Fruit fly (Drosophila melanogaster) whole organism, prepupa: ENCODE measurements around the gene CG11560.

Source experiments
- Blimp-1 ChIP-seq: fragments of 200-800 bp; sonication (Bioruptor generic); optimal IDR thresholded peaks from 3 replicates; lab custom pipeline; 2017; ENCODE audit warnings: missing biosample characterization, missing genetic modification characterization, mild to moderate bottlenecking, moderate library complexity, missing genetic modification reagents
- CG10631 ChIP-seq: fragments of 200-800 bp; sonication (Bioruptor generic); optimal IDR thresholded peaks from 2 replicates; lab custom pipeline; 2016; ENCODE audit warnings: missing biosample characterization, missing genetic modification characterization
- CG10669 ChIP-seq: fragments of 200-800 bp; sonication (Bioruptor generic); optimal IDR thresholded peaks from 3 replicates; lab custom pipeline; 2018; ENCODE audit warnings: missing biosample characterization, mild to moderate bottlenecking, missing genetic modification characterization, moderate library complexity
- CG11294 ChIP-seq: fragments of 200-800 bp; sonication (Bioruptor generic); IDR thresholded peaks from 2 replicates; pipeline ENCODE4 v1.3.6; 2022; ENCODE audit warnings: missing biosample characterization, missing genetic modification characterization
- CG11762 ChIP-seq: fragments of 200-800 bp; sonication (Bioruptor generic); optimal IDR thresholded peaks from 3 replicates; lab custom pipeline; 2016; ENCODE audit warnings: missing biosample characterization, missing genetic modification characterization; ENCODE audit not compliant: insufficient read depth
- CG11902 ChIP-seq: fragments of 200-800 bp; sonication (Bioruptor generic); optimal IDR thresholded peaks from 3 replicates; lab custom pipeline; 2016; ENCODE audit warnings: missing biosample characterization, missing genetic modification characterization
- CG1621 ChIP-seq: fragments of 200-800 bp; sonication (Bioruptor generic); optimal IDR thresholded peaks from 3 replicates; lab custom pipeline; 2018; ENCODE audit warnings: missing biosample characterization, mild to moderate bottlenecking, missing genetic modification characterization
- CG16779 ChIP-seq: fragments of 200-800 bp; sonication (Bioruptor generic); optimal IDR thresholded peaks from 3 replicates; lab custom pipeline; 2017; ENCODE audit warnings: missing biosample characterization, mild to moderate bottlenecking, missing genetic modification characterization
- CG32006 ChIP-seq: fragments of 200-800 bp; sonication (Bioruptor generic); optimal IDR thresholded peaks from 3 replicates; lab custom pipeline; 2017; ENCODE audit warnings: missing biosample characterization, mild to moderate bottlenecking, missing genetic modification characterization
- CG34406 ChIP-seq: fragments of 200-800 bp; sonication (Bioruptor generic); optimal IDR thresholded peaks from 3 replicates; lab custom pipeline; 2016; ENCODE audit warnings: missing biosample characterization, missing genetic modification characterization
- CG3919 ChIP-seq: fragments of 200-800 bp; sonication (Bioruptor generic); optimal IDR thresholded peaks from 3 replicates; lab custom pipeline; 2016; ENCODE audit warnings: missing biosample characterization, missing genetic modification characterization
- CG4318 ChIP-seq: fragments of 200-800 bp; sonication (Bioruptor generic); optimal IDR thresholded peaks from 3 replicates; lab custom pipeline; 2017; ENCODE audit warnings: missing biosample characterization, mild to moderate bottlenecking, missing genetic modification characterization
- CG6163 ChIP-seq: fragments of 200-800 bp; sonication (Bioruptor generic); IDR thresholded peaks from 3 replicates; pipeline ENCODE4 v1.3.6; 2022; ENCODE audit warnings: missing biosample characterization, missing genetic modification characterization
- CG6276 ChIP-seq: fragments of 200-800 bp; sonication (Bioruptor generic); optimal IDR thresholded peaks from 2 replicates; lab custom pipeline; 2017; ENCODE audit warnings: missing biosample characterization, mild to moderate bottlenecking, missing genetic modification characterization
- CG6808 ChIP-seq: fragments of 200-800 bp; sonication (Bioruptor generic); optimal IDR thresholded peaks from 3 replicates; lab custom pipeline; 2017; ENCODE audit warnings: missing biosample characterization, missing genetic modification characterization, mild to moderate bottlenecking, moderate library complexity, missing genetic modification reagents
- CG6854 ChIP-seq: fragments of 200-800 bp; sonication (Bioruptor generic); optimal IDR thresholded peaks from 2 replicates; lab custom pipeline; 2017; ENCODE audit warnings: missing biosample characterization, mild to moderate bottlenecking, missing genetic modification characterization
- CG7368 ChIP-seq: fragments of 200-800 bp; sonication (Bioruptor generic); optimal IDR thresholded peaks from 3 replicates; lab custom pipeline; 2016; ENCODE audit warnings: missing biosample characterization, missing genetic modification characterization
- CG8119 ChIP-seq: fragments of 200-800 bp; sonication (Bioruptor generic); IDR thresholded peaks from 3 replicates; pipeline ENCODE4 v1.3.6; 2022; ENCODE audit warnings: missing biosample characterization, missing genetic modification characterization
- CG8632 ChIP-seq: fragments of 200-800 bp; sonication (Bioruptor generic); optimal IDR thresholded peaks from 3 replicates; lab custom pipeline; 2016; ENCODE audit warnings: missing biosample characterization, missing genetic modification characterization
- Eip93F ChIP-seq: fragments of 200-800 bp; sonication (Bioruptor generic); optimal IDR thresholded peaks from 2 replicates; lab custom pipeline; 2016; ENCODE audit warnings: missing biosample characterization, mild to moderate bottlenecking, missing genetic modification characterization
- Ets96B ChIP-seq: fragments of 200-800 bp; optimal IDR thresholded peaks from 2 replicates; lab custom pipeline; 2019; ENCODE audit warnings: missing biosample characterization, mild to moderate bottlenecking, missing genetic modification characterization, moderate library complexity
- Gug ChIP-seq: fragments of 200-800 bp; sonication (Bioruptor generic); IDR thresholded peaks from 2 replicates; pipeline ENCODE4 v1.3.6; 2022; ENCODE audit warnings: missing biosample characterization, missing genetic modification characterization
- Hr38 ChIP-seq: sonication (Bioruptor generic); optimal IDR thresholded peaks from 2 replicates; lab custom pipeline; 2016; ENCODE audit warnings: missing biosample characterization, missing genetic modification characterization
- Hr39 ChIP-seq: fragments of 200-800 bp; sonication (Bioruptor generic); optimal IDR thresholded peaks from 2 replicates; lab custom pipeline; 2016; ENCODE audit warnings: missing biosample characterization, missing genetic modification characterization
- Lpt ChIP-seq: fragments of 200-800 bp; sonication (Bioruptor generic); optimal IDR thresholded peaks from 3 replicates; lab custom pipeline; 2016; ENCODE audit warnings: missing biosample characterization, missing genetic modification characterization
- OdsH ChIP-seq: fragments of 200-800 bp; sonication (Bioruptor generic); optimal IDR thresholded peaks from 3 replicates; lab custom pipeline; 2016; ENCODE audit warnings: missing biosample characterization, missing genetic modification characterization
- Sox102F ChIP-seq: fragments of 200-800 bp; sonication (Bioruptor generic); optimal IDR thresholded peaks from 2 replicates; lab custom pipeline; 2016; ENCODE audit warnings: missing biosample characterization, mild to moderate bottlenecking, missing genetic modification characterization
- Sox14 ChIP-seq: fragments of 200-800 bp; sonication (Bioruptor generic); optimal IDR thresholded peaks from 3 replicates; lab custom pipeline; 2016; ENCODE audit warnings: missing biosample characterization, missing genetic modification characterization
- Sox15 ChIP-seq: fragments of 200-800 bp; sonication (Bioruptor generic); optimal IDR thresholded peaks from 3 replicates; lab custom pipeline; 2016; ENCODE audit warnings: missing biosample characterization, missing genetic modification characterization
- achi ChIP-seq: fragments of 200-800 bp; sonication (Bioruptor generic); optimal IDR thresholded peaks from 3 replicates; lab custom pipeline; 2016; ENCODE audit warnings: missing biosample characterization, missing genetic modification characterization
- cyc ChIP-seq: fragments of 200-800 bp; sonication (Bioruptor generic); optimal IDR thresholded peaks from 3 replicates; lab custom pipeline; 2016; ENCODE audit warnings: missing biosample characterization, missing genetic modification characterization
- dac ChIP-seq: fragments of 200-800 bp; sonication (Bioruptor generic); optimal IDR thresholded peaks from 2 replicates; lab custom pipeline; 2017; ENCODE audit warnings: missing biosample characterization, mild to moderate bottlenecking, missing genetic modification characterization
- eg ChIP-seq: fragments of 200-800 bp; sonication (Bioruptor generic); IDR thresholded peaks from 3 replicates; pipeline ENCODE4 v1.3.6; 2022; ENCODE audit warnings: missing biosample characterization, missing genetic modification characterization
- esn ChIP-seq: fragments of 200-800 bp; sonication (Bioruptor generic); optimal IDR thresholded peaks from 2 replicates; lab custom pipeline; 2016; ENCODE audit warnings: missing biosample characterization, mild to moderate bottlenecking, missing genetic modification characterization, moderate library complexity
- fd59A ChIP-seq: fragments of 200-800 bp; sonication (Bioruptor generic); optimal IDR thresholded peaks from 2 replicates; lab custom pipeline; 2017; ENCODE audit warnings: missing biosample characterization, mild to moderate bottlenecking, missing genetic modification characterization, missing genetic modification reagents
- fkh ChIP-seq: fragments of 200-800 bp; sonication (Bioruptor generic); optimal IDR thresholded peaks from 3 replicates; lab custom pipeline; 2017; ENCODE audit warnings: missing biosample characterization, mild to moderate bottlenecking, missing genetic modification characterization, moderate library complexity
- lz ChIP-seq: fragments of 200-800 bp; sonication (Bioruptor generic); optimal IDR thresholded peaks from 3 replicates; lab custom pipeline; 2016; ENCODE audit warnings: missing biosample characterization, missing genetic modification characterization
- net ChIP-seq: fragments of 200-800 bp; sonication (Bioruptor generic); optimal IDR thresholded peaks from 3 replicates; lab custom pipeline; 2016; ENCODE audit warnings: missing biosample characterization, missing genetic modification characterization
- pdm3 ChIP-seq: fragments of 200-800 bp; sonication (Bioruptor generic); optimal IDR thresholded peaks from 3 replicates; lab custom pipeline; 2016; ENCODE audit warnings: missing biosample characterization, missing genetic modification characterization
- salr ChIP-seq, 2 experiments: fragments of 200-800 bp; sonication (Bioruptor generic); optimal IDR thresholded peaks; 3 replicates each; lab custom pipeline; 2016 to 2018; ENCODE audit warnings: missing biosample characterization in 2 of 2, missing genetic modification characterization in 2 of 2, mild to moderate bottlenecking in 1 of 2
- spab ChIP-seq: fragments of 200-800 bp; sonication (Bioruptor generic); optimal IDR thresholded peaks from 2 replicates; lab custom pipeline; 2017; ENCODE audit warnings: missing biosample characterization, mild to moderate bottlenecking, missing genetic modification characterization, missing genetic modification reagents
- ss ChIP-seq, 2 experiments: fragments of 200-800 bp; sonication (Bioruptor generic); optimal IDR thresholded peaks; 2 replicates in 1 of 2; 3 replicates in 1 of 2; lab custom pipeline; 2017 to 2018; ENCODE audit warnings: mild to moderate bottlenecking in 2 of 2, missing biosample characterization in 2 of 2, missing genetic modification characterization in 2 of 2, moderate library complexity in 1 of 2
- svp ChIP-seq: fragments of 200-800 bp; sonication (Bioruptor generic); peaks from one replicate; lab custom pipeline; 2016; ENCODE audit warnings: missing biosample characterization, missing genetic modification characterization
- topi ChIP-seq: fragments of 200-800 bp; sonication (Bioruptor generic); optimal IDR thresholded peaks from 3 replicates; lab custom pipeline; 2016; ENCODE audit warnings: missing biosample characterization, missing genetic modification characterization
- vri ChIP-seq: fragments of 200-800 bp; sonication (Bioruptor generic); optimal IDR thresholded peaks from 3 replicates; lab custom pipeline; 2016; ENCODE audit warnings: missing biosample characterization, mild to moderate bottlenecking, missing genetic modification characterization

Gene CG11560

DNA sequence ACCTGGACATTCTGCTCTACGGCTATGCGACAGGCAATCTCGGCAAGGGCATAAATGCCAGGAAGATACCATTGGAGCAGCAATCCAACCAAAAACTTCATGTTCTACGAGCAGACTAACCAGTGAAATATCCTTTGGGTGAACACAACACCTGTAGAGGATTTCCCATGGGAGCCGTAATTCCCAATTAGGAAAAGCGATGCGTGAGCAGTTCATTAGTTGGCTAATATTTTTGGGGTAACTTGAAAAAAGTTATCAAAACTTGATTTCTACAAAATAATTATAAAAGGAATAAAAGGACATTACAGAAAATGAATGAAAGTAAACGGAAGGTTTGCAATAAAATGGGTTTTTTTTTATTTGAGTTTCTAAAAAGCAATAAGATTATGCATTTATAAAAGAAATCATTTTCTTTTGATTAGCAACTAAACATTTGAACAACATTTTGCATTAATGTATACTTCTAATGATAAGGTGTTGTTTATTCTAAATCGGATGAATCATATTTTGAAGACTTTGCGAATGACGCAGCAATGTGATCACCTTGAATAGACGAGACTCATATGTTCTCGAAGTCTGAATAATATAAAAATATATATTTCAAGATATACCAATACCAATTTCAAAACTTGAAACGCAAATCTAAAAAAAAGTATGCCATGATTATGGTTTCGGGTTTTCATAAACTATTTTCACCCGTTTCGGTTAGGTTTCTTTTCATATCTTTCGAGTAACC is 7.6 kb downstream of the CG11560 start, which contains the start of the genes Ir68b and CG34241:
TSS of gene Ir68b (minus strand) at position 101 of the 736 bp plus-strand sequence.
TSS of gene CG34241 (plus strand) at position 686 of the 736 bp plus-strand sequence.
- TF ChIP-seq CG11762 (GFP tag; lab: Kevin White, UChicago) (no peak), lz (no peak), CG6808 (GFP tag; lab: Kevin White, UChicago) (no peak), Sox102F (GFP tag; lab: Kevin White, UChicago) (no peak), CG34406 (no peak), achi (no peak), fkh (GFP tag; lab: Kevin White, UChicago) (no peak), Gug (GFP tag; lab: Robert Waterston, UW) (no peak)

dm6 chr3L:12129111-12129510 is 9.3 kb downstream of the CG11560 start, which contains the start of gene Lsp2:
Gene Lsp2, plus strand, starts transcription at chr3L:12129393.
- TF ChIP-seq svp (peak; percentile 91), pdm3 (GFP tag; lab: Kevin White, UChicago) (no peak)

- TF ChIP-seq vri (GFP tag; lab: Kevin White, UChicago) (no peak), Sox14 (GFP tag; lab: Kevin White, UChicago) (peak; percentile 94), net (GFP tag; lab: Kevin White, UChicago) (peak; percentile 73), CG1621 (tag; lab: Kevin White, UChicago) (peak; percentile 55), CG6854 (GFP tag; lab: Kevin White, UChicago) (peak; percentile 46), Gug (GFP tag; lab: Robert Waterston, UW) (peak; percentile 82), CG16779 (tag; lab: Kevin White, UChicago) (peak; percentile 29), Hr39 (GFP tag; lab: Kevin White, UChicago) (peak; percentile 62), CG10631 (GFP tag; lab: Kevin White, UChicago) (peak; percentile 65), CG3919 (GFP tag; lab: Kevin White, UChicago) (peak; percentile 82), OdsH (GFP tag; lab: Kevin White, UChicago) (peak; percentile 74), esn (peak; percentile 74), eg (peak; percentile 93), Sox102F (GFP tag; lab: Kevin White, UChicago) (no peak), CG4318 (GFP tag; lab: Kevin White, UChicago) (peak; percentile 58), Sox15 (GFP tag; lab: Kevin White, UChicago) (peak; percentile 9), CG6163 (GFP tag; lab: Robert Waterston, UW) (peak; percentile 90), topi (GFP tag; lab: Kevin White, UChicago) (peak; percentile 56), CG34406 (peak; percentile 87), lz (peak; percentile 65), spab (peak; percentile 63), fkh (GFP tag; lab: Kevin White, UChicago) (no peak), CG8632 (peak; percentile 77), CG32006 (peak; percentile 79), CG7368 (peak; percentile 64), Eip93F (GFP tag; lab: Kevin White, UChicago) (no peak), CG8119 (peak; percentile 86), dac (peak; percentile 21), CG10669 (GFP tag; lab: Kevin White, UChicago) (peak; percentile 69), Lpt (GFP tag; lab: Kevin White, UChicago) (peak; percentile 68), ss (GFP tag; optimal IDR thresholded peaks at IDR 0.05; lab: Kevin White, UChicago) (peak in 1 of 2 experiments; percentile 51), CG11294 (GFP tag; lab: Robert Waterston, UW) (peak; percentile 51), CG11902 (peak; percentile 49), svp (peak; percentile 84), Hr38 (GFP tag; lab: Kevin White, UChicago) (no peak), cyc (peak; percentile 67), salr (GFP tag; optimal IDR thresholded peaks at IDR 0.05; lab: Kevin White, UChicago) (peak in 1 of 2 experiments; percentile 31), Ets96B (tag; lab: Kevin White, UChicago) (peak; percentile 84), Blimp-1 (GFP tag; lab: Kevin White, UChicago) (peak; percentile 18), fd59A (GFP tag; lab: Kevin White, UChicago) (peak; percentile 53), CG6276 (GFP tag; lab: Kevin White, UChicago) (peak; percentile 69)
These were observed 12.1 kb downstream of the CG11560 start, which contains the start of gene DEF8 for dm6 chr3L:12131918-12132317. Gene DEF8, plus strand, starts transcription at chr3L:12132146.
